Worm (Caenorhabditis elegans): Measurements from ENCODE around the gene srw-79.

- no peak for TF ChIP-seq pqm-1 (tag; optimal IDR thresholded peaks at IDR 0.05)
- no peak for TF ChIP-seq unc-86 (tag; optimal IDR thresholded peaks at IDR 0.05)
- no peak for TF ChIP-seq nfya-1 (tag; optimal IDR thresholded peaks at IDR 0.05)
These were observed 45.4 kb upstream of the srw-79 start for ce11 chrII:2901158-2901557.
